Worm (Caenorhabditis elegans) whole organism, L4 larva: Measurements from ENCODE around the gene pde-12.
A peak's percentile ranks its signal among the peaks of the same experiment; 100 is the strongest.

Experiments
- D1046.2 ChIP-seq: fragments of 200-800 bp; sonication (Bioruptor generic); IDR thresholded peaks from 2 replicates; pipeline ENCODE4 v1.3.6; 2022; ENCODE audit warnings: missing genetic modification characterization, missing compliant biosample characterization
- F37D6.2 ChIP-seq: sonication (generic microtip); optimal IDR thresholded peaks from 2 replicates; lab custom pipeline; 2016; ENCODE audit warnings: mild to moderate bottlenecking, missing genetic modification characterization, missing compliant biosample characterization
- F49E8.2 ChIP-seq: sonication (generic microtip); optimal IDR thresholded peaks from 2 replicates; lab custom pipeline; 2016; ENCODE audit warnings: missing compliant biosample characterization, mild to moderate bottlenecking, missing genetic modification characterization, borderline replicate concordance
- ZK546.5 ChIP-seq, 2 experiments: sonication (generic microtip); optimal IDR thresholded peaks; 2 replicates each; lab custom pipeline; 2017; ENCODE audit warnings: missing biosample characterization in 2 of 2, missing genetic modification characterization in 2 of 2
- aha-1 ChIP-seq: fragments of 150-350 bp; peaks from one replicate; lab custom pipeline; 2014; ENCODE audit warnings: missing biosample characterization, missing genetic modification characterization
- attf-4 ChIP-seq: sonication (generic microtip); optimal IDR thresholded peaks from 3 replicates; lab custom pipeline; 2017; ENCODE audit warnings: missing biosample characterization, missing genetic modification characterization
- ceh-20 ChIP-seq: fragments of 200-800 bp; sonication (Bioruptor generic); IDR thresholded peaks from 2 replicates; pipeline ENCODE4 v1.3.6; 2022; ENCODE audit warnings: missing genetic modification reagents, missing genetic modification characterization, missing compliant biosample characterization
- ceh-28 ChIP-seq: fragments of 150-350 bp; optimal IDR thresholded peaks from 2 replicates; lab custom pipeline; 2014; ENCODE audit warnings: missing biosample characterization, missing genetic modification reagents, missing genetic modification characterization
- ceh-32 ChIP-seq: sonication (generic microtip); optimal IDR thresholded peaks from 2 replicates; lab custom pipeline; 2016; ENCODE audit warnings: mild to moderate bottlenecking, missing genetic modification characterization, missing compliant biosample characterization; ENCODE audit not compliant: poor library complexity
- ceh-44 ChIP-seq: fragments of 200-800 bp; sonication (Bioruptor generic); IDR thresholded peaks from 2 replicates; pipeline ENCODE4 v1.3.6; 2022; ENCODE audit warnings: missing genetic modification reagents, missing genetic modification characterization, missing compliant biosample characterization
- daf-16 ChIP-seq, 3 experiments: sonication (generic microtip); optimal IDR thresholded peaks; 2 replicates each; lab custom pipeline; 2016 to 2017; ENCODE audit warnings: missing genetic modification characterization in 3 of 3, missing genetic modification reagents in 3 of 3, mild to moderate bottlenecking in 2 of 3, missing compliant biosample characterization in 2 of 3, missing biosample characterization in 1 of 3, moderate library complexity in 1 of 3
- daf-19 ChIP-seq: fragments of 200-800 bp; sonication (Bioruptor generic); conservative IDR thresholded peaks from 2 replicates; pipeline ENCODE4 v1.3.6; 2022; ENCODE audit warnings: missing genetic modification characterization, missing compliant biosample characterization
- dmd-8 ChIP-seq: fragments of 200-800 bp; sonication (Bioruptor generic); IDR thresholded peaks from 2 replicates; pipeline ENCODE4 v1.3.6; 2022; ENCODE audit warnings: missing genetic modification characterization, missing compliant biosample characterization
- dpl-1 ChIP-seq: fragments of 150-350 bp; optimal IDR thresholded peaks from 2 replicates; lab custom pipeline; 2014; ENCODE audit warnings: missing biosample characterization, missing genetic modification reagents, missing genetic modification characterization
- egl-43 ChIP-seq: fragments of 200-800 bp; sonication (Bioruptor generic); IDR thresholded peaks from 2 replicates; pipeline ENCODE4 v1.3.6; 2022; ENCODE audit warnings: missing genetic modification reagents, missing genetic modification characterization, missing compliant biosample characterization
- fos-1 ChIP-seq: fragments of 150-350 bp; optimal IDR thresholded peaks from 2 replicates; lab custom pipeline; 2014; ENCODE audit warnings: missing biosample characterization, missing genetic modification characterization
- jun-1 ChIP-seq: fragments of 150-350 bp; optimal IDR thresholded peaks from 2 replicates; lab custom pipeline; 2014; ENCODE audit warnings: missing biosample characterization, missing genetic modification reagents, missing genetic modification characterization
- lim-7 ChIP-seq: fragments of 200-800 bp; sonication (Bioruptor generic); IDR thresholded peaks from 2 replicates; pipeline ENCODE4 v1.3.6; 2022; ENCODE audit warnings: missing genetic modification characterization, missing compliant biosample characterization
- lin-1 ChIP-seq: fragments of 200-800 bp; sonication (Bioruptor generic); IDR thresholded peaks from 2 replicates; pipeline ENCODE4 v1.3.6; 2022; ENCODE audit warnings: missing genetic modification reagents, missing genetic modification characterization, missing compliant biosample characterization
- lin-15B ChIP-seq: fragments of 150-350 bp; sonication (generic microtip); optimal IDR thresholded peaks from 3 replicates; lab custom pipeline; 2014; ENCODE audit warnings: missing biosample characterization, missing genetic modification characterization
- lin-38 ChIP-seq: fragments of 200-800 bp; sonication (Bioruptor generic); IDR thresholded peaks from 2 replicates; pipeline ENCODE4 v1.3.6; 2022; ENCODE audit warnings: missing genetic modification reagents, missing genetic modification characterization, missing compliant biosample characterization
- lir-3 ChIP-seq: sonication (generic microtip); optimal IDR thresholded peaks from 2 replicates; lab custom pipeline; 2016; ENCODE audit warnings: mild to moderate bottlenecking, missing genetic modification characterization, missing compliant biosample characterization
- lsy-2 ChIP-seq, 2 experiments: fragments of 150-350 bp in 1 of 2; sonication (generic microtip) in 1 of 2; optimal IDR thresholded peaks; 2 replicates each; lab custom pipeline; 2014 to 2017; ENCODE audit warnings: missing biosample characterization in 2 of 2, missing genetic modification characterization in 2 of 2
- madf-5 ChIP-seq, 2 experiments: fragments of 200-800 bp; sonication (Bioruptor generic); IDR thresholded peaks; 2 replicates each; pipeline ENCODE4 v1.3.6; 2022; ENCODE audit warnings: missing compliant biosample characterization in 2 of 2, missing genetic modification characterization in 2 of 2
- mxl-2 ChIP-seq: fragments of 200-800 bp; sonication (Bioruptor generic); conservative IDR thresholded peaks from 2 replicates; pipeline ENCODE4 v1.3.6; 2022; ENCODE audit warnings: missing genetic modification reagents, missing genetic modification characterization, missing compliant biosample characterization
- nhr-237 ChIP-seq: sonication (generic microtip); optimal IDR thresholded peaks from 2 replicates; lab custom pipeline; 2017; ENCODE audit warnings: missing biosample characterization, missing genetic modification characterization
- nhr-25 ChIP-seq: sonication (generic microtip); optimal IDR thresholded peaks from 2 replicates; lab custom pipeline; 2017; ENCODE audit warnings: missing genetic modification characterization, mild to moderate bottlenecking, missing compliant biosample characterization, antibody characterized with exemption, moderate library complexity, borderline replicate concordance; ENCODE audit not compliant: insufficient read depth
- nhr-41 ChIP-seq: fragments of 200-800 bp; sonication (Bioruptor generic); IDR thresholded peaks from 2 replicates; pipeline ENCODE4 v1.3.6; 2022; ENCODE audit warnings: missing genetic modification reagents, missing genetic modification characterization, missing compliant biosample characterization
- nhr-42 ChIP-seq: fragments of 200-800 bp; sonication (Bioruptor generic); IDR thresholded peaks from 2 replicates; pipeline ENCODE4 v1.3.6; 2022; ENCODE audit warnings: missing genetic modification characterization, missing compliant biosample characterization
- saeg-2 ChIP-seq: fragments of 200-800 bp; sonication (Bioruptor generic); IDR thresholded peaks from 2 replicates; pipeline ENCODE4 v1.3.6; 2022; ENCODE audit warnings: missing genetic modification reagents, missing genetic modification characterization, missing compliant biosample characterization
- set-16 ChIP-seq: fragments of 200-800 bp; sonication (Bioruptor generic); IDR thresholded peaks from 2 replicates; pipeline ENCODE4 v1.3.6; 2022; ENCODE audit warnings: missing genetic modification reagents, missing genetic modification characterization, missing compliant biosample characterization
- snpc-1.2 ChIP-seq: fragments of 200-800 bp; sonication (Bioruptor generic); IDR thresholded peaks from 2 replicates; pipeline ENCODE4 v1.3.6; 2022; ENCODE audit warnings: missing genetic modification reagents, missing genetic modification characterization, missing compliant biosample characterization
- spr-1 ChIP-seq: sonication (generic microtip); optimal IDR thresholded peaks from 2 replicates; lab custom pipeline; 2016; ENCODE audit warnings: mild to moderate bottlenecking, missing genetic modification characterization, missing compliant biosample characterization
- spr-3 ChIP-seq: fragments of 200-800 bp; sonication (Bioruptor generic); optimal IDR thresholded peaks from 2 replicates; lab custom pipeline; 2018; ENCODE audit warnings: mild to moderate bottlenecking, missing genetic modification characterization, missing compliant biosample characterization
- tra-1 ChIP-seq: fragments of 200-800 bp; sonication (Bioruptor generic); IDR thresholded peaks from 2 replicates; pipeline ENCODE4 v1.3.6; 2022; ENCODE audit warnings: missing genetic modification reagents, missing genetic modification characterization, missing compliant biosample characterization
- unc-39 ChIP-seq: sonication (generic microtip); optimal IDR thresholded peaks from 2 replicates; lab custom pipeline; 2017; ENCODE audit warnings: missing biosample characterization, missing genetic modification characterization
- unc-62 ChIP-seq, 3 experiments: fragments of 150-350 bp in 1 of 3; sonication (generic microtip); optimal IDR thresholded peaks in 2 of 3; peaks in 1 of 3; 1 replicate in 1 of 3; 2 replicates in 2 of 3; lab custom pipeline; 2014 to 2017; ENCODE audit warnings: missing biosample characterization in 3 of 3, missing genetic modification characterization in 3 of 3, missing genetic modification reagents in 3 of 3, missing genotype in 1 of 3
- zag-1 ChIP-seq: fragments of 150-350 bp; optimal IDR thresholded peaks from 2 replicates; lab custom pipeline; 2014; ENCODE audit warnings: missing biosample characterization, missing genetic modification characterization
- zfp-2 ChIP-seq: sonication (generic microtip); optimal IDR thresholded peaks from 2 replicates; lab custom pipeline; 2016; ENCODE audit warnings: mild to moderate bottlenecking, missing genetic modification characterization, missing compliant biosample characterization
- zip-2 ChIP-seq: fragments of 150-350 bp; optimal IDR thresholded peaks from 2 replicates; lab custom pipeline; 2014; ENCODE audit warnings: missing biosample characterization, missing genetic modification characterization
- ztf-11 ChIP-seq: fragments of 150-350 bp; optimal IDR thresholded peaks from 2 replicates; lab custom pipeline; 2014; ENCODE audit warnings: missing biosample characterization, missing genetic modification characterization

The pde-12 gene

ce11 chrIII:10868653-10869392 is 24.0 kb upstream of the pde-12 start, which contains the start of the genes cey-4 and vps-50 (continued):
- no peak for TF ChIP-seq nhr-25 (tag; lab: Kevin White, UChicago)
- TF ChIP-seq set-16 (GFP tag; lab: Robert Waterston, UW) = no peak
- TF ChIP-seq daf-19 (GFP tag; lab: Robert Waterston, UW) = no peak
- no peak for TF ChIP-seq lin-15B (tag; lab: Kevin White, UChicago)
- no peak for TF ChIP-seq ceh-44 (GFP tag; lab: Robert Waterston, UW)
- TF ChIP-seq jun-1 = no peak
- no peak for TF ChIP-seq lir-3 (tag; lab: Kevin White, UChicago)
- no peak for TF ChIP-seq spr-1 (tag; lab: Kevin White, UChicago)
- no peak for TF ChIP-seq mxl-2 (GFP tag; lab: Robert Waterston, UW)
- TF ChIP-seq nhr-237 (tag; lab: Kevin White, UChicago) = no peak
- no peak for TF ChIP-seq ztf-11 (tag; lab: Kevin White, UChicago)
- TF ChIP-seq aha-1 = peak; percentile 25
- TF ChIP-seq lim-7 (GFP tag; lab: Robert Waterston, UW) = no peak
- peak; percentile 35 for TF ChIP-seq lin-38 (GFP tag; lab: Robert Waterston, UW)
- TF ChIP-seq dmd-8 (GFP tag; lab: Robert Waterston, UW) = no peak
- TF ChIP-seq, all 104 proteins: peak for 11

- TF ChIP-seq tra-1 (GFP tag; lab: Robert Waterston, UW) = no peak
- TF ChIP-seq egl-43 (GFP tag; lab: Robert Waterston, UW) = 0 out of 2 replicates have a peak, but pooled peaks have one; percentile 36
- peak; percentile 91 for TF ChIP-seq set-16 (GFP tag; lab: Robert Waterston, UW)
- TF ChIP-seq, all 104 proteins: peak for 2
Measured at ce11 chrIII:10867086-10867485, 22.3 kb upstream of the pde-12 start.

- no peak for TF ChIP-seq saeg-2 (GFP tag; lab: Robert Waterston, UW)
- TF ChIP-seq ceh-28 (tag; lab: Kevin White, UChicago) = peak; percentile 90
- no peak for TF ChIP-seq spr-3 (GFP tag; lab: Kevin White, UChicago)
- peak in 1 of 2 experiments; percentile 86 for TF ChIP-seq unc-62 (GFP tag; optimal IDR thresholded peaks at IDR 0.05 in 1 of 2; lab: Kevin White, UChicago)
- no peak for TF ChIP-seq unc-62 (tag; optimal IDR thresholded peaks at IDR 0.05; lab: Kevin White, UChicago)
- TF ChIP-seq, all 104 proteins: peak for 2
Measured at ce11 chrIII:10861375-10861774, 16.6 kb upstream of the pde-12 start.

ce11 chrIII:10857984-10858383 is 13.2 kb upstream of the pde-12 start, which contains the start of gene oxi-1:
oxi-1 (plus strand) TSS chrIII:10858284.
- TF ChIP-seq daf-16 (GFP tag; optimal IDR thresholded peaks at IDR 0.05; lab: Kevin White, UChicago) = no peak
- no peak for TF ChIP-seq daf-16 (tag; optimal IDR thresholded peaks at IDR 0.05; lab: Kevin White, UChicago)
- TF ChIP-seq ceh-44 (GFP tag; lab: Robert Waterston, UW) = no peak
- no peak for TF ChIP-seq ceh-32 (tag; lab: Kevin White, UChicago)
- no peak for TF ChIP-seq nhr-42 (GFP tag; lab: Robert Waterston, UW)
- TF ChIP-seq ceh-20 (GFP tag; lab: Robert Waterston, UW) = no peak
- TF ChIP-seq F37D6.2 = no peak
- TF ChIP-seq zag-1 (tag; lab: Kevin White, UChicago) = no peak
- no peak for TF ChIP-seq lin-1 (GFP tag; lab: Robert Waterston, UW)
- TF ChIP-seq, all 104 proteins: peak for 0

- TF ChIP-seq madf-5 (GFP tag; IDR thresholded peaks at IDR 0.05; lab: Robert Waterston, UW) (0 out of 4 replicates have a peak, but pooled peaks of 1 of the 2 experiments have one; percentile 35), zfp-2 (no peak), zag-1 (tag; lab: Kevin White, UChicago) (no peak), D1046.2 (GFP tag; lab: Robert Waterston, UW) (0 out of 2 replicates have a peak, but pooled peaks have one; percentile 56), unc-39 (tag; lab: Kevin White, UChicago) (no peak), saeg-2 (GFP tag; lab: Robert Waterston, UW) (no peak), lir-3 (tag; lab: Kevin White, UChicago) (no peak), nhr-41 (GFP tag; lab: Robert Waterston, UW) (no peak), fos-1 (tag; lab: Kevin White, UChicago) (no peak), dpl-1 (GFP tag; lab: Kevin White, UChicago) (no peak), dmd-8 (GFP tag; lab: Robert Waterston, UW) (no peak), zip-2 (no peak), attf-4 (tag; lab: Kevin White, UChicago) (no peak), F49E8.2 (tag; lab: Kevin White, UChicago) (no peak), snpc-1.2 (GFP tag; lab: Robert Waterston, UW) (no peak), lsy-2 (tag; optimal IDR thresholded peaks at IDR 0.05; lab: Kevin White, UChicago) (no peak), ZK546.5 (tag; optimal IDR thresholded peaks at IDR 0.05; lab: Kevin White, UChicago) (no peak)
Measured at ce11 chrIII:10856830-10857229, 12.0 kb upstream of the pde-12 start.
